Worm (Caenorhabditis elegans): Measurements from ENCODE around the gene spl-2.

spl-2 gene

ce11 chrV:9162118-9162729, 15.5 kb upstream of the spl-2 start:
- no peak for TF ChIP-seq dsc-1 (tag; optimal IDR thresholded peaks at IDR 0.05)
- TF ChIP-seq nhr-77 (tag; optimal IDR thresholded peaks at IDR 0.05): no peak
- no peak for TF ChIP-seq unc-86 (tag; optimal IDR thresholded peaks at IDR 0.05)
- TF ChIP-seq fos-1 (tag; optimal IDR thresholded peaks at IDR 0.05): no peak
- no peak for TF ChIP-seq rnt-1 (tag; optimal IDR thresholded peaks at IDR 0.05)
- no peak for TF ChIP-seq elt-2 (tag; optimal IDR thresholded peaks at IDR 0.05)
- TF ChIP-seq grh-1 (GFP tag; IDR thresholded peaks at IDR 0.05): no peak
- no peak for TF ChIP-seq zag-1 (tag; optimal IDR thresholded peaks at IDR 0.05)
- TF ChIP-seq fkh-10 (GFP tag; optimal IDR thresholded peaks at IDR 0.05): no peak
- TF ChIP-seq ces-1 (GFP tag; optimal IDR thresholded peaks at IDR 0.05): no peak
- TF ChIP-seq nhr-19 (GFP tag; conservative IDR thresholded peaks at IDR 0.05): no peak
- TF ChIP-seq lin-39 (tag; optimal IDR thresholded peaks at IDR 0.05): no peak
- TF ChIP-seq nhr-20 (tag; optimal IDR thresholded peaks at IDR 0.05): no peak
- no peak for TF ChIP-seq tbx-2 (tag; optimal IDR thresholded peaks at IDR 0.05)
- TF ChIP-seq nhr-76 (tag; optimal IDR thresholded peaks at IDR 0.05): no peak

ce11 chrV:9160224-9160886, 13.7 kb upstream of the spl-2 start, which contains the start of gene col-144:
TSS of gene col-144 (minus strand) at chrV:9160642.
- TF ChIP-seq elt-3 (tag; optimal IDR thresholded peaks at IDR 0.05) (peak in 2 of 6 experiments; percentile 36 to 39), nhr-19 (GFP tag; conservative IDR thresholded peaks at IDR 0.05) (peak; percentile 39; the same call in 1 of the 2 replicates), ama-1 (optimal IDR thresholded peaks at IDR 0.05) (peak; percentile 13), lin-35 (GFP tag; optimal IDR thresholded peaks at IDR 0.05) (peak in 1 of 2 experiments; percentile 26), nhr-77 (tag; optimal IDR thresholded peaks at IDR 0.05) (no peak), nhr-84 (tag; optimal IDR thresholded peaks at IDR 0.05) (no peak), nhr-11 (tag; optimal IDR thresholded peaks at IDR 0.05) (no peak), sptf-1 (tag; optimal IDR thresholded peaks at IDR 0.05) (no peak), ceh-88 (GFP tag; IDR thresholded peaks at IDR 0.05) (no peak), fkh-10 (GFP tag; optimal IDR thresholded peaks at IDR 0.05) (no peak), ets-5 (GFP tag; IDR thresholded peaks at IDR 0.05) (no peak), nhr-28 (tag; optimal IDR thresholded peaks at IDR 0.05) (no peak), lin-14 (GFP tag; optimal IDR thresholded peaks at IDR 0.05) (peak; percentile 68), lsy-2 (tag; optimal IDR thresholded peaks at IDR 0.05) (no peak), fkh-8 (tag; optimal IDR thresholded peaks at IDR 0.05) (no peak), nhr-20 (tag; optimal IDR thresholded peaks at IDR 0.05) (peak; percentile 64), mdl-1 (tag; optimal IDR thresholded peaks at IDR 0.05) (no peak), xbp-1 (tag; optimal IDR thresholded peaks at IDR 0.05) (no peak), swsn-7 (tag; optimal IDR thresholded peaks at IDR 0.05) (no peak), nhr-90 (tag; optimal IDR thresholded peaks at IDR 0.05; ENCODE audit: poor library complexity) (no peak), nhr-85 (tag) (peak; percentile 93), efl-1 (optimal IDR thresholded peaks at IDR 0.05) (no peak), efl-1 (GFP tag; optimal IDR thresholded peaks at IDR 0.05 in 1 of 2) (peak in 1 of 2 experiments; percentile 82), isw-1 (GFP tag; IDR thresholded peaks at IDR 0.05) (no peak), sup-37 (GFP tag; optimal IDR thresholded peaks at IDR 0.05) (no peak), fkh-4 (tag; optimal IDR thresholded peaks at IDR 0.05; ENCODE audit: borderline replicate concordance) (no peak), lin-13 (GFP tag; optimal IDR thresholded peaks at IDR 0.05) (no peak), snu-23 (GFP tag; optimal IDR thresholded peaks at IDR 0.05) (peak; percentile 59), mab-9 (GFP tag; IDR thresholded peaks at IDR 0.05) (no peak), C16A3.4 (tag; optimal IDR thresholded peaks at IDR 0.05) (no peak), blmp-1 (tag; optimal IDR thresholded peaks at IDR 0.05) (peak; percentile 38), nhr-71 (tag; optimal IDR thresholded peaks at IDR 0.05) (peak; percentile 55), unc-62 (GFP tag; optimal IDR thresholded peaks at IDR 0.05) (no peak)

Measured in whole organism, L1 larva.